Worm (Caenorhabditis elegans): ENCODE data around the gene gst-18.

gst-18 gene

ce11 chrII:13673605-13674193, 43.0 kb upstream of the gst-18 start (continued):
- TF ChIP-seq lin-1 (GFP tag; IDR thresholded peaks at IDR 0.05) (0 out of 2 replicates have a peak, but pooled peaks have one; percentile 24), vab-7 (GFP tag; IDR thresholded peaks at IDR 0.05) (no peak), ceh-62 (tag; optimal IDR thresholded peaks at IDR 0.05) (no peak), ceh-20 (GFP tag; IDR thresholded peaks at IDR 0.05) (no peak), egl-27 (tag; optimal IDR thresholded peaks at IDR 0.05) (no peak), duxl-1 (tag; optimal IDR thresholded peaks at IDR 0.05; ENCODE audit: poor library complexity) (no peak), nhr-237 (tag; optimal IDR thresholded peaks at IDR 0.05) (no peak), mdl-1 (tag; optimal IDR thresholded peaks at IDR 0.05) (peak in 1 of 2 experiments; percentile 66), Y105C5A.15 (GFP tag; IDR thresholded peaks at IDR 0.05) (no peak), rbr-2 (tag; optimal IDR thresholded peaks at IDR 0.05) (no peak), lsy-2 (tag; optimal IDR thresholded peaks at IDR 0.05) (no peak), zfp-2 (tag; optimal IDR thresholded peaks at IDR 0.05) (no peak), ZK546.5 (tag; optimal IDR thresholded peaks at IDR 0.05) (no peak), tra-1 (GFP tag; IDR thresholded peaks at IDR 0.05) (no peak), T26A8.4 (GFP tag; IDR thresholded peaks at IDR 0.05) (0 out of 2 replicates have a peak, but pooled peaks have one; percentile 16), ceh-28 (tag; optimal IDR thresholded peaks at IDR 0.05) (no peak), arid-1 (GFP tag; conservative IDR thresholded peaks at IDR 0.05) (no peak), ctbp-1 (GFP tag; IDR thresholded peaks at IDR 0.05) (no peak), sdz-12 (GFP tag; optimal IDR thresholded peaks at IDR 0.05) (no peak), madf-5 (GFP tag; IDR thresholded peaks at IDR 0.05) (no peak), tag-97 (GFP tag; IDR thresholded peaks at IDR 0.05) (no peak), mxl-3 (GFP tag; optimal IDR thresholded peaks at IDR 0.05) (peak; percentile 27), aha-1 (tag) (peak; percentile 15), snpc-4 (tag; optimal IDR thresholded peaks at IDR 0.05) (no peak), unc-62 (GFP tag; optimal IDR thresholded peaks at IDR 0.05 in 1 of 2) (peak in 1 of 2 experiments; percentile 32), unc-62 (tag; optimal IDR thresholded peaks at IDR 0.05) (no peak), hlh-11 (tag; optimal IDR thresholded peaks at IDR 0.05) (peak; percentile 70), zag-1 (tag; optimal IDR thresholded peaks at IDR 0.05) (no peak)

- peak; percentile 10 for TF ChIP-seq mep-1 (tag; optimal IDR thresholded peaks at IDR 0.05)
- TF ChIP-seq hlh-11 (tag; optimal IDR thresholded peaks at IDR 0.05), result peak; percentile 35
- TF ChIP-seq mes-2 (tag; optimal IDR thresholded peaks at IDR 0.05; ENCODE audit: poor library complexity, severe bottlenecking), result peak; percentile 22
- TF ChIP-seq ama-1 (optimal IDR thresholded peaks at IDR 0.05), result no peak
- TF ChIP-seq duxl-1 (tag; optimal IDR thresholded peaks at IDR 0.05; ENCODE audit: poor library complexity), result no peak
- TF ChIP-seq hlh-30 (tag; optimal IDR thresholded peaks at IDR 0.05; ENCODE audit: insufficient read depth), result peak; percentile 74
- TF ChIP-seq unc-39 (tag; optimal IDR thresholded peaks at IDR 0.05), result no peak
- TF ChIP-seq Y48G9A.11 (GFP tag; IDR thresholded peaks at IDR 0.05), result no peak
- TF ChIP-seq cey-2 (tag; optimal IDR thresholded peaks at IDR 0.05; ENCODE audit: borderline replicate concordance, insufficient read depth), result no peak
- TF ChIP-seq php-3 (GFP tag; IDR thresholded peaks at IDR 0.05), result no peak
- TF ChIP-seq lsy-2 (tag; optimal IDR thresholded peaks at IDR 0.05), result no peak
- no peak for TF ChIP-seq lir-3 (tag; optimal IDR thresholded peaks at IDR 0.05)
- TF ChIP-seq dve-1 (tag; optimal IDR thresholded peaks at IDR 0.05; ENCODE audit: insufficient read depth), result peak; percentile 49
- no peak for TF ChIP-seq sdz-12 (GFP tag; optimal IDR thresholded peaks at IDR 0.05)
- no peak for TF ChIP-seq egl-43 (GFP tag; IDR thresholded peaks at IDR 0.05)
- peak; percentile 39; the same call in 1 of the 2 replicates for TF ChIP-seq dmd-6 (GFP tag; IDR thresholded peaks at IDR 0.05)
- TF ChIP-seq nhr-41 (GFP tag; IDR thresholded peaks at IDR 0.05), result no peak
Observed at ce11 chrII:13672057-13672456, 41.4 kb upstream of the gst-18 start.
